Fruit fly (Drosophila melanogaster): ENCODE measurements around the gene Mgat2.

DNA sequence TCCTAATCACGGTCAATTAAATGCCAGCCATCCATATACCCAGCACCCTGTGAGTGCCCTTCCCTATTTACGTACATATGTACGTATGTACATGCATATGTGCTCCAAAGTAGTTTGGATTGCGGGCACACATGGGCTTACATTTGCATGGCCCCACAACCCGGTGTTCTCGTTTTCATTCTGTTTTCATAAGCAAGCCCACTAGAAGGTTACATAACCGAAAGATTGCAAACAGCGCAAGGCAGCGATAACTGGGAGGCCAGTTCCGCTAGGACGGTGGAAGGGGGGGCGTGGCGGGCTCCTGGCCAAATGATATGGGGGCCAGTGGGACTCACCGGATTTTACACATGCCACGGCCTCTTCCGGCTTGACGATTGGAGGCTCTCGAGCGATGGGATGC lies 7.5 kb downstream of the Mgat2 start:
- no peak for TF ChIP-seq Bgb (GFP tag; IDR thresholded peaks at IDR 0.05; ENCODE audit: partially characterized antibody)
- TF ChIP-seq CG6272 (GFP tag; IDR thresholded peaks at IDR 0.05), result no peak
- no peak for TF ChIP-seq slbo (GFP tag; IDR thresholded peaks at IDR 0.05)

Data from whole organism, embryonic.